Fruit fly (Drosophila melanogaster): ENCODE data around the gene MKP-4.

MKP-4 gene

DNA sequence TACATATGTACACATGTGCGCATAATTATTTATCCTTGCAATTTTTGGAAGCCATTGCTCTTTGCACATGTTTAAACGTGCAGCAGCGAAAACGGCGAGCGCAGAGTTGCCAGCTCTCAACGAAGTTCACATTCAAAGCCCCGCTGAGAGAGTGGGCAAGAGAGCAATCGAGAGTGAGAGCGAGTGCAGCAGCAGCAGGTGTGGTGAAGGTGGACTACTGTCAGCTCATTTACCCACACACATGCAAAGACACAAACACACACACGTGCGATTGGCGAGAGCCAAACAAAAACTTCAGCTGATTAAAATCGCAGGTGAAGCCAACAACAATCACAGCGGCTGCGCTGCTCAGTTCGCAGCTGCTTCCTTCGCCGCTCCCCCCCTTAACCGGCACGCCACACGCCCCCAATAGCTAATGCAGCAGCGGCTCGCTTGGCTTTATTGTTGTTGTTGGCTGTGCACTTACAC is 8.5 kb downstream of the MKP-4 start (continued):
- TF ChIP-seq Sp1 (GFP tag; optimal IDR thresholded peaks at IDR 0.05) (peak; percentile 4), ey (GFP tag; optimal IDR thresholded peaks at IDR 0.05) (no peak), rgr (GFP tag; optimal IDR thresholded peaks at IDR 0.05) (no peak), foxo (GFP tag; optimal IDR thresholded peaks at IDR 0.05) (no peak), Abd-B (GFP tag; optimal IDR thresholded peaks at IDR 0.05) (no peak)

- no peak for TF ChIP-seq brk (GFP tag; optimal IDR thresholded peaks at IDR 0.05)
- TF ChIP-seq CG9705 (GFP tag; optimal IDR thresholded peaks at IDR 0.05): no peak
- TF ChIP-seq foxo (GFP tag; optimal IDR thresholded peaks at IDR 0.05): peak in 1 of 2 experiments; percentile 21
- TF ChIP-seq Rel (GFP tag; optimal IDR thresholded peaks at IDR 0.05): no peak
- TF ChIP-seq Rel (tag; optimal IDR thresholded peaks at IDR 0.05): peak; percentile 32
- TF ChIP-seq rgr (GFP tag; optimal IDR thresholded peaks at IDR 0.05): peak; percentile 33
- TF ChIP-seq lola (GFP tag; optimal IDR thresholded peaks at IDR 0.05): no peak
- peak; percentile 13 for TF ChIP-seq br (GFP tag; optimal IDR thresholded peaks at IDR 0.05)
- no peak for TF ChIP-seq tai (GFP tag; optimal IDR thresholded peaks at IDR 0.05)
- peak in 1 of 2 experiments; percentile 58 for TF ChIP-seq dl (GFP tag; optimal IDR thresholded peaks at IDR 0.05; ENCODE audit: insufficient read depth in 1 of 2, partially characterized antibody in 2 of 2)
- peak; percentile 27 for TF ChIP-seq fru (GFP tag; optimal IDR thresholded peaks at IDR 0.05)
- no peak for TF ChIP-seq GATAd (GFP tag; optimal IDR thresholded peaks at IDR 0.05)
- no peak for TF ChIP-seq woc (GFP tag; optimal IDR thresholded peaks at IDR 0.05)
- no peak for TF ChIP-seq Vsx2 (GFP tag; optimal IDR thresholded peaks at IDR 0.05; ENCODE audit: partially characterized antibody)
- no peak for TF ChIP-seq N (GFP tag; optimal IDR thresholded peaks at IDR 0.05)
- TF ChIP-seq Dfd (GFP tag; optimal IDR thresholded peaks at IDR 0.05): no peak
- no peak for TF ChIP-seq jim (GFP tag; optimal IDR thresholded peaks at IDR 0.05)
- peak; percentile 52 for TF ChIP-seq Myc (optimal IDR thresholded peaks at IDR 0.05)
- peak; percentile 78 for TF ChIP-seq Dif (GFP tag; optimal IDR thresholded peaks at IDR 0.05; ENCODE audit: partially characterized antibody)
- TF ChIP-seq ey (GFP tag; optimal IDR thresholded peaks at IDR 0.05): no peak
- no peak for TF ChIP-seq dmrt93B (GFP tag; optimal IDR thresholded peaks at IDR 0.05)
- TF ChIP-seq Hr78 (GFP tag; optimal IDR thresholded peaks at IDR 0.05): no peak
- no peak for TF ChIP-seq Jra (GFP tag; optimal IDR thresholded peaks at IDR 0.05)
- no peak for TF ChIP-seq CG32264 (GFP tag; optimal IDR thresholded peaks at IDR 0.05)
- no peak for TF ChIP-seq Hnf4 (GFP tag; optimal IDR thresholded peaks at IDR 0.05)
- no peak for TF ChIP-seq OdsH (GFP tag; optimal IDR thresholded peaks at IDR 0.05)
- no peak for TF ChIP-seq usp (GFP tag; optimal IDR thresholded peaks at IDR 0.05)
- TF ChIP-seq Sp1 (GFP tag; optimal IDR thresholded peaks at IDR 0.05): peak; percentile 16
- peak; percentile 79 for TF ChIP-seq psq (GFP tag; optimal IDR thresholded peaks at IDR 0.05)
- peak; percentile 43 for TF ChIP-seq h (GFP tag; optimal IDR thresholded peaks at IDR 0.05)
- TF ChIP-seq Hr83 (GFP tag; optimal IDR thresholded peaks at IDR 0.05; ENCODE audit: poor library complexity, severe bottlenecking): no peak
- no peak for TF ChIP-seq dsf (GFP tag; optimal IDR thresholded peaks at IDR 0.05; ENCODE audit: borderline replicate concordance)
- TF ChIP-seq Mio (GFP tag; optimal IDR thresholded peaks at IDR 0.05): no peak
Measured at dm6 chrX:19637002-19637420, 14.1 kb downstream of the MKP-4 start.

DNA sequence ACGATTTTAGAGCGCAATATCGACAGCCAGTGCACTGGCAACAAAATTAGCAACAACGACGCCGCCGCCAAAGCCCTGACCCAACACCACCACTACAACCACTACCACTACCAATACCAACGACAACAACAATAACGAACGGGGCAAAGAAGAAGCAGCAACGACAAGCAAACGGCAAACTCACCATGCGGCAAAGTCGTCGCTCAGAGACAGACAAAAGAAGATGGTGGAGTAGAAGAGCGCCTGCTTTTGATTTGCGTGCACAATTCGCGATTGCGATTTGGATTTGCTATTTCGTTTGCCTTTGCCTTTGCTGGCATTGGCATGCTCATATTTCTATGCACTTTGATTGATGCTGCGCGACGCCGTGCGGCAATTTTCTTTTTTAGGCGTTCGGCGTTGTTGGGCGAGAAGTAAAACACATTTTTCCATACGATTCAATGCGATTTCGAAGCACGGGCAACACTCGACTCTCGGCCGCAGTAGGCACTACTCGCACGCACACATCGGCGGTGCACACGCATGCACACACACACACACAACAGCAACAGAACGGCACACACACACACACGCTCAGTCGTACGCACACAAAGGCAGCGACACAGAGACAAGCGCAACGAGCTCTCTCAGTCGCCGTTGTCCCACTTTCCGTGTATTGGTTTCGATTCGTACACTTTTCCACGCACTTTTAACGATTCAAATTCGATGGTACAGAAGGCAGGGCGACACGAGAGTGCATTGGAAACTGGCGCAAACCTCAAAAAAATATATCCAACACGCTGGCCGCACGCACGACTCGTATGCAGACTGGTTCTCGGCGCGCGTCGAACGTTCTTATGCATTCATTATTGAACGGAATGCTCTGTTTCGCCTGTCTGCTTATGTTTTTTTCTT is 14.8 kb downstream of the MKP-4 start:
- TF ChIP-seq foxo (GFP tag; optimal IDR thresholded peaks at IDR 0.05): no peak
- no peak for TF ChIP-seq usp (GFP tag; optimal IDR thresholded peaks at IDR 0.05)
- TF ChIP-seq pan (optimal IDR thresholded peaks at IDR 0.05): no peak
- no peak for TF ChIP-seq Myc (optimal IDR thresholded peaks at IDR 0.05)
- no peak for TF ChIP-seq jim (GFP tag; optimal IDR thresholded peaks at IDR 0.05)
- no peak for TF ChIP-seq tai (GFP tag; optimal IDR thresholded peaks at IDR 0.05)
- TF ChIP-seq OdsH (GFP tag; optimal IDR thresholded peaks at IDR 0.05): no peak
- TF ChIP-seq Mio (GFP tag; optimal IDR thresholded peaks at IDR 0.05): no peak
- TF ChIP-seq Abd-B (GFP tag; optimal IDR thresholded peaks at IDR 0.05): peak; percentile 61
- no peak for TF ChIP-seq Hnf4 (GFP tag; optimal IDR thresholded peaks at IDR 0.05)
- no peak for TF ChIP-seq sv (GFP tag; optimal IDR thresholded peaks at IDR 0.05)
- no peak for TF ChIP-seq HLH106 (tag; optimal IDR thresholded peaks at IDR 0.05)
- TF ChIP-seq woc (GFP tag; optimal IDR thresholded peaks at IDR 0.05): no peak
- no peak for TF ChIP-seq CrebA (GFP tag; optimal IDR thresholded peaks at IDR 0.05; ENCODE audit: borderline replicate concordance)
- no peak for TF ChIP-seq GATAd (GFP tag; optimal IDR thresholded peaks at IDR 0.05)
- TF ChIP-seq sage (GFP tag; optimal IDR thresholded peaks at IDR 0.05): no peak
- no peak for TF ChIP-seq ey (GFP tag; optimal IDR thresholded peaks at IDR 0.05)
- peak; percentile 15 for TF ChIP-seq Dif (GFP tag; optimal IDR thresholded peaks at IDR 0.05; ENCODE audit: partially characterized antibody)
- no peak for TF ChIP-seq Rel (GFP tag; optimal IDR thresholded peaks at IDR 0.05)
- TF ChIP-seq Rel (tag; optimal IDR thresholded peaks at IDR 0.05): no peak
- no peak for TF ChIP-seq dmrt93B (GFP tag; optimal IDR thresholded peaks at IDR 0.05)
- TF ChIP-seq N (GFP tag; optimal IDR thresholded peaks at IDR 0.05): peak; percentile 99
- peak; percentile 0 for TF ChIP-seq h (GFP tag; optimal IDR thresholded peaks at IDR 0.05)

Measured in whole organism, wandering third instar larva.